Fruit fly (Drosophila melanogaster) whole organism, pupa: ENCODE measurements around the gene Fmr1.
A peak's percentile ranks its signal among the peaks of the same experiment; 100 is the strongest.

ENCODE experiments used
- CG10348 ChIP-seq: fragments of 200-800 bp; sonication (Bioruptor generic); IDR thresholded peaks from 2 replicates; pipeline ENCODE4 v1.3.6; 2022; ENCODE audit warnings: missing biosample characterization, missing genetic modification characterization
- CG12605 ChIP-seq: fragments of 200-800 bp; sonication (Bioruptor generic); IDR thresholded peaks from 2 replicates; pipeline ENCODE4 v1.3.6; 2022; ENCODE audit warnings: missing biosample characterization, missing genetic modification characterization
- CG13204 ChIP-seq: fragments of 200-800 bp; sonication (Bioruptor generic); optimal IDR thresholded peaks from 2 replicates; lab custom pipeline; 2018; ENCODE audit warnings: missing biosample characterization, mild to moderate bottlenecking, missing genetic modification characterization, moderate library complexity
- CG14655 ChIP-seq: fragments of 200-800 bp; sonication (Bioruptor generic); optimal IDR thresholded peaks from 3 replicates; lab custom pipeline; 2017; ENCODE audit warnings: mild to moderate bottlenecking, missing biosample characterization, missing genetic modification reagents, missing genetic modification characterization
- CG15710 ChIP-seq: fragments of 200-800 bp; sonication (Bioruptor generic); optimal IDR thresholded peaks from 2 replicates; lab custom pipeline; 2018; ENCODE audit warnings: missing biosample characterization, mild to moderate bottlenecking, missing genetic modification characterization, moderate library complexity
- CG17806 ChIP-seq: fragments of 200-800 bp; sonication (Bioruptor generic); optimal IDR thresholded peaks from 2 replicates; lab custom pipeline; 2018; ENCODE audit warnings: missing biosample characterization, mild to moderate bottlenecking, missing genetic modification characterization, moderate library complexity
- CG32121 ChIP-seq: fragments of 200-800 bp; sonication (Bioruptor generic); IDR thresholded peaks from 2 replicates; pipeline ENCODE4 v1.3.6; 2022; ENCODE audit warnings: missing biosample characterization, missing genetic modification characterization
- CG34367 ChIP-seq: fragments of 200-800 bp; sonication (Bioruptor generic); optimal IDR thresholded peaks from 2 replicates; lab custom pipeline; 2018; ENCODE audit warnings: missing biosample characterization, mild to moderate bottlenecking, missing genetic modification characterization
- CG4496 ChIP-seq: fragments of 200-800 bp; sonication (Bioruptor generic); IDR thresholded peaks from 3 replicates; pipeline ENCODE4 v1.3.6; 2022; ENCODE audit warnings: missing biosample characterization, missing genetic modification characterization
- CG8159 ChIP-seq: fragments of 200-800 bp; sonication (Bioruptor generic); optimal IDR thresholded peaks from 3 replicates; lab custom pipeline; 2018; ENCODE audit warnings: missing biosample characterization, mild to moderate bottlenecking, missing genetic modification characterization, moderate library complexity
- CG8301 ChIP-seq: fragments of 200-800 bp; sonication (Bioruptor generic); optimal IDR thresholded peaks from 2 replicates; lab custom pipeline; 2018; ENCODE audit warnings: missing biosample characterization, mild to moderate bottlenecking, missing genetic modification characterization
- CG9948 ChIP-seq: fragments of 200-800 bp; sonication (Bioruptor generic); optimal IDR thresholded peaks from 2 replicates; lab custom pipeline; 2018; ENCODE audit warnings: missing biosample characterization, mild to moderate bottlenecking, missing genetic modification characterization, moderate library complexity
- D1 ChIP-seq: fragments of 200-800 bp; sonication (Bioruptor generic); optimal IDR thresholded peaks from 2 replicates; lab custom pipeline; 2018; ENCODE audit warnings: missing biosample characterization, mild to moderate bottlenecking, missing genetic modification characterization, moderate library complexity
- EcR ChIP-seq: fragments of 200-800 bp; sonication (Bioruptor generic); optimal IDR thresholded peaks from 3 replicates; lab custom pipeline; 2019; ENCODE audit warnings: missing biosample characterization, missing genetic modification characterization, mild to moderate bottlenecking, moderate library complexity, missing genetic modification reagents
- Ets98B ChIP-seq: fragments of 200-800 bp; sonication (Bioruptor generic); IDR thresholded peaks from 2 replicates; pipeline ENCODE4 v1.3.6; 2022; ENCODE audit warnings: missing biosample characterization, missing genetic modification characterization
- Pif1A ChIP-seq: fragments of 200-800 bp; sonication (Bioruptor generic); optimal IDR thresholded peaks from 3 replicates; lab custom pipeline; 2016; ENCODE audit warnings: missing biosample characterization, missing genetic modification characterization
- Pif1B ChIP-seq: fragments of 200-800 bp; sonication (Bioruptor generic); optimal IDR thresholded peaks from 3 replicates; lab custom pipeline; 2016; ENCODE audit warnings: missing biosample characterization, missing genetic modification characterization
- Snoo ChIP-seq: fragments of 200-800 bp; sonication (Bioruptor generic); optimal IDR thresholded peaks from 3 replicates; lab custom pipeline; 2017; ENCODE audit warnings: missing biosample characterization, mild to moderate bottlenecking, missing genetic modification characterization, inconsistent platforms
- fd96Ca ChIP-seq: fragments of 200-800 bp; sonication (Bioruptor generic); IDR thresholded peaks from 3 replicates; pipeline ENCODE4 v1.3.6; 2022; ENCODE audit warnings: missing biosample characterization, missing genetic modification characterization
- gl ChIP-seq: fragments of 200-800 bp; sonication (Bioruptor generic); optimal IDR thresholded peaks from 2 replicates; lab custom pipeline; 2018; ENCODE audit warnings: missing biosample characterization, mild to moderate bottlenecking, missing genetic modification characterization
- rn ChIP-seq: fragments of 200-800 bp; sonication (Bioruptor generic); IDR thresholded peaks from 2 replicates; pipeline ENCODE4 v1.3.6; 2022; ENCODE audit warnings: missing biosample characterization, missing genetic modification characterization

Fmr1 gene

dm6 chr3R:10091513-10091912 is 18.4 kb downstream of the Fmr1 start:
- TF ChIP-seq CG8301 (tag; lab: Kevin White, UChicago) (no peak), D1 (no peak), Snoo (tag; lab: Kevin White, UChicago) (no peak), CG32121 (no peak), gl (no peak), CG8159 (tag; lab: Kevin White, UChicago) (no peak), fd96Ca (GFP tag; lab: Robert Waterston, UW) (no peak), CG10348 (GFP tag; lab: Robert Waterston, UW) (no peak), Pif1B (GFP tag; lab: Kevin White, UChicago) (no peak), rn (GFP tag; lab: Robert Waterston, UW) (no peak), CG34367 (tag; lab: Kevin White, UChicago) (no peak), Ets98B (no peak), CG15710 (no peak), CG14655 (GFP tag; lab: Kevin White, UChicago) (no peak), CG17806 (tag; lab: Kevin White, UChicago) (no peak), Pif1A (GFP tag; lab: Kevin White, UChicago) (no peak), EcR (GFP tag; lab: Kevin White, UChicago) (no peak), CG13204 (GFP tag; lab: Kevin White, UChicago) (no peak), CG12605 (GFP tag; lab: Robert Waterston, UW) (no peak)

- peak; percentile 31; the same call in 1 of the 3 replicates for TF ChIP-seq CG4496
- TF ChIP-seq CG10348 (GFP tag; lab: Robert Waterston, UW): no peak
These were observed 19.0 kb downstream of the Fmr1 start for dm6 chr3R:10090906-10091305.

- TF ChIP-seq rn (GFP tag; lab: Robert Waterston, UW) (no peak), Ets98B (peak; percentile 35; the same call in 1 of the 2 replicates), EcR (GFP tag; lab: Kevin White, UChicago) (peak; percentile 84), CG8301 (tag; lab: Kevin White, UChicago) (no peak), CG10348 (GFP tag; lab: Robert Waterston, UW) (no peak), Pif1B (GFP tag; lab: Kevin White, UChicago) (peak; percentile 23), Snoo (tag; lab: Kevin White, UChicago) (peak; percentile 17), CG4496 (peak; percentile 54; the same call in 1 of the 3 replicates), D1 (no peak)
These were observed 20.7 kb downstream of the Fmr1 start for dm6 chr3R:10089171-10089664.

dm6 chr3R:10087206-10087927 is 22.6 kb downstream of the Fmr1 start:
- peak; percentile 65 for TF ChIP-seq CG13204 (GFP tag; lab: Kevin White, UChicago)
- peak; percentile 80 for TF ChIP-seq gl
- peak; percentile 89 for TF ChIP-seq CG8159 (tag; lab: Kevin White, UChicago)
- TF ChIP-seq rn (GFP tag; lab: Robert Waterston, UW): peak; percentile 90
- peak; percentile 83 for TF ChIP-seq CG14655 (GFP tag; lab: Kevin White, UChicago)
- peak; percentile 93 for TF ChIP-seq fd96Ca (GFP tag; lab: Robert Waterston, UW)
- peak; percentile 85 for TF ChIP-seq CG32121
- peak; percentile 90 for TF ChIP-seq Pif1B (GFP tag; lab: Kevin White, UChicago)
- peak; percentile 93 for TF ChIP-seq CG4496
- peak; percentile 70 for TF ChIP-seq Snoo (tag; lab: Kevin White, UChicago)
- TF ChIP-seq CG34367 (tag; lab: Kevin White, UChicago): peak; percentile 89
- peak; percentile 88 for TF ChIP-seq D1
- peak; percentile 91 for TF ChIP-seq CG9948 (tag; lab: Kevin White, UChicago)
- peak; percentile 78 for TF ChIP-seq CG8301 (tag; lab: Kevin White, UChicago)
- TF ChIP-seq EcR (GFP tag; lab: Kevin White, UChicago): peak; percentile 92
- TF ChIP-seq CG17806 (tag; lab: Kevin White, UChicago): peak; percentile 91
- peak; percentile 96 for TF ChIP-seq Pif1A (GFP tag; lab: Kevin White, UChicago)
- TF ChIP-seq CG10348 (GFP tag; lab: Robert Waterston, UW): peak; percentile 41; the same call in 1 of the 2 replicates
- TF ChIP-seq CG12605 (GFP tag; lab: Robert Waterston, UW): peak; percentile 77
- TF ChIP-seq Ets98B: peak; percentile 81
- peak; percentile 89 for TF ChIP-seq CG15710
- TF ChIP-seq, all 21 proteins: peak for 21

- peak; percentile 2 for TF ChIP-seq CG9948 (tag; lab: Kevin White, UChicago)
- TF ChIP-seq CG14655 (GFP tag; lab: Kevin White, UChicago): no peak
- TF ChIP-seq CG8159 (tag; lab: Kevin White, UChicago): no peak
These were observed 23.2 kb downstream of the Fmr1 start for dm6 chr3R:10086683-10087082.

dm6 chr3R:10086222-10086621 is 23.7 kb downstream of the Fmr1 start:
- TF ChIP-seq CG34367 (tag; lab: Kevin White, UChicago): no peak
- TF ChIP-seq CG32121: no peak
- no peak for TF ChIP-seq CG9948 (tag; lab: Kevin White, UChicago)
- TF ChIP-seq CG12605 (GFP tag; lab: Robert Waterston, UW): no peak
